Fruit fly (Drosophila melanogaster) S2 (cell line): ENCODE results near the gene CG44139.

ENCODE experiments used
- CG8478 ChIP-seq: fragments of >200 bp; optimal IDR thresholded peaks from 2 replicates; lab custom pipeline; 2018
- CTCF ChIP-seq, 2 experiments: fragments of >200 bp; optimal IDR thresholded peaks; 2 replicates each; lab custom pipeline; 2018

dm6 chr2L:2390589-2390988 is 34.0 kb upstream of the CG44139 start, which contains the start of gene CG43750:
- TF ChIP-seq CG8478 (no peak), CTCF (optimal IDR thresholded peaks at IDR 0.05; lab: Kevin White, UChicago) (no peak)
